Worm (Caenorhabditis elegans) whole organism, midembryonic: ENCODE data around the gene F02D10.2.

Experiments
- klf-2 ChIP-seq: fragments of 200-800 bp; sonication (Bioruptor generic); conservative IDR thresholded peaks from 2 replicates; pipeline ENCODE4 v1.3.6; 2022; ENCODE audit warnings: missing genetic modification reagents, missing genetic modification characterization, missing compliant biosample characterization
- ref-1 ChIP-seq: fragments of 200-800 bp; sonication (Bioruptor generic); conservative IDR thresholded peaks from 2 replicates; pipeline ENCODE4 v1.3.6; 2022; ENCODE audit warnings: missing genetic modification reagents, missing genetic modification characterization, missing compliant biosample characterization

DNA sequence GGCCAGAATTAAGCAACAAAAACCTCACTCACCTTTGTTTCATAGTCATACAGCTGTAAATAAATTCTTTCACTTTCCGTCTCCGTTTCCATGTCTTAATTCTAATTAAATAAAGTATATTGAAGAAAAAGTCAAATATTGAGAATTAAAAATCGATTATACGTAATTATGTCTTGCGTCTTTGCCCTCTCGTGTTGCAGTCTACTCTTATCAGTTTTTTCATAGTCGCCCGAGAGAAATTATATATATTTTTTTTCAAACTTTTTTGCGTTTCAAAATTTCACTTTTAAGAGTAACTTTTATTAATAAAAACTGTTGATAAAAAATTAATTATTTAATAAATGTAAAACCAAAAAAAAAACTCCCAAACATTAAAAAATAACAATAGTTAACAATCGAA is 7.3 kb downstream of the F02D10.2 start, which contains the start of gene flr-1:
- no peak for TF ChIP-seq klf-2
- TF ChIP-seq ref-1 (GFP tag; lab: Robert Waterston, UW): no peak
